Fruit fly (Drosophila melanogaster) whole organism, adult: ENCODE data around the gene CG8064.

Source experiments
- CG11617 ChIP-seq: fragments of 200-800 bp; sonication (Bioruptor generic); optimal IDR thresholded peaks from 2 replicates; lab custom pipeline; 2017; ENCODE audit warnings: mild to moderate bottlenecking, missing biosample characterization, missing genetic modification reagents, missing genetic modification characterization
- CG12768 ChIP-seq: fragments of 200-800 bp; sonication (Bioruptor generic); optimal IDR thresholded peaks from 2 replicates; lab custom pipeline; 2017; ENCODE audit warnings: missing biosample characterization, missing genetic modification characterization, mild to moderate bottlenecking, moderate library complexity, missing genetic modification reagents
- CG14711 ChIP-seq: fragments of 200-800 bp; sonication (Bioruptor generic); optimal IDR thresholded peaks from 2 replicates; lab custom pipeline; 2018; ENCODE audit warnings: missing biosample characterization, mild to moderate bottlenecking, missing genetic modification characterization, moderate library complexity
- CG1620 ChIP-seq: fragments of 200-800 bp; sonication (Bioruptor generic); optimal IDR thresholded peaks from 2 replicates; lab custom pipeline; 2016; ENCODE audit warnings: missing biosample characterization, missing genetic modification characterization
- CG33017 ChIP-seq: fragments of 200-800 bp; sonication (Bioruptor generic); optimal IDR thresholded peaks from 2 replicates; lab custom pipeline; 2018; ENCODE audit warnings: missing biosample characterization, mild to moderate bottlenecking, missing genetic modification characterization, moderate library complexity
- CG5204 ChIP-seq: fragments of 200-800 bp; sonication (Bioruptor generic); optimal IDR thresholded peaks from 2 replicates; lab custom pipeline; 2016; ENCODE audit warnings: missing biosample characterization, missing genetic modification characterization
- CG7045 ChIP-seq: fragments of 200-800 bp; sonication (Bioruptor generic); optimal IDR thresholded peaks from 2 replicates; lab custom pipeline; 2017; ENCODE audit warnings: missing biosample characterization, mild to moderate bottlenecking, missing genetic modification characterization
- CG7101 ChIP-seq: fragments of 200-800 bp; sonication (Bioruptor generic); optimal IDR thresholded peaks from 2 replicates; lab custom pipeline; 2018; ENCODE audit warnings: missing biosample characterization, mild to moderate bottlenecking, missing genetic modification characterization, moderate library complexity
- Clk ChIP-seq: fragments of 200-800 bp; sonication (Bioruptor generic); optimal IDR thresholded peaks from 2 replicates; lab custom pipeline; 2017; ENCODE audit warnings: missing biosample characterization, missing genetic modification characterization
- Crg-1 ChIP-seq: fragments of 200-800 bp; sonication (Bioruptor generic); optimal IDR thresholded peaks from 2 replicates; lab custom pipeline; 2016; ENCODE audit warnings: missing biosample characterization, missing genetic modification characterization
- Hr96 ChIP-seq: fragments of 200-800 bp; sonication (Bioruptor generic); optimal IDR thresholded peaks from 2 replicates; lab custom pipeline; 2016; ENCODE audit warnings: missing biosample characterization, missing genetic modification characterization
- Mnt ChIP-seq: fragments of 200-800 bp; sonication (Bioruptor generic); optimal IDR thresholded peaks from 2 replicates; lab custom pipeline; 2016; ENCODE audit warnings: missing biosample characterization, mild to moderate bottlenecking, missing genetic modification characterization
- bab1 ChIP-seq: fragments of 200-800 bp; sonication (Bioruptor generic); optimal IDR thresholded peaks from 3 replicates; lab custom pipeline; 2019; ENCODE audit warnings: missing biosample characterization, mild to moderate bottlenecking, missing genetic modification characterization, moderate library complexity
- cic ChIP-seq: fragments of 200-800 bp; sonication (Bioruptor generic); optimal IDR thresholded peaks from 2 replicates; lab custom pipeline; 2017; ENCODE audit warnings: missing biosample characterization, mild to moderate bottlenecking, missing genetic modification characterization, moderate library complexity
- cnc ChIP-seq, 2 experiments: fragments of >200 bp; optimal IDR thresholded peaks; 2 replicates each; lab custom pipeline; 2017
- kay ChIP-seq: fragments of 200-800 bp; sonication (Bioruptor generic); peaks from one replicate; lab custom pipeline; 2016; ENCODE audit warnings: missing biosample characterization, missing genetic modification characterization, borderline replicate concordance
- ovo ChIP-seq: fragments of 200-800 bp; sonication (Bioruptor generic); optimal IDR thresholded peaks from 2 replicates; lab custom pipeline; 2016; ENCODE audit warnings: missing biosample characterization, missing genetic modification characterization
- pad ChIP-seq: fragments of 200-800 bp; sonication (Bioruptor generic); optimal IDR thresholded peaks from 3 replicates; lab custom pipeline; 2017; ENCODE audit warnings: missing biosample characterization, missing genetic modification characterization, mild to moderate bottlenecking, moderate library complexity, missing genetic modification reagents
- tj ChIP-seq: fragments of 200-800 bp; sonication (Bioruptor generic); optimal IDR thresholded peaks from 3 replicates; lab custom pipeline; 2017; ENCODE audit warnings: missing biosample characterization, mild to moderate bottlenecking, missing genetic modification characterization, moderate library complexity
- toe ChIP-seq: fragments of 200-800 bp; sonication (Bioruptor generic); optimal IDR thresholded peaks from 2 replicates; lab custom pipeline; 2016; ENCODE audit warnings: missing biosample characterization, missing genetic modification characterization

CG8064 gene

dm6 chr3R:18244171-18245043, 39.1 kb upstream of the CG8064 start:
- TF ChIP-seq cic (GFP tag; lab: Kevin White, UChicago) (peak; percentile 82), tj (GFP tag; lab: Kevin White, UChicago) (peak; percentile 75), CG7045 (GFP tag; lab: Kevin White, UChicago) (peak; percentile 36), CG12768 (GFP tag; lab: Kevin White, UChicago) (peak; percentile 55), kay (no peak), CG1620 (peak; percentile 29), CG11617 (GFP tag; lab: Kevin White, UChicago) (peak; percentile 20), CG14711 (tag; lab: Kevin White, UChicago) (no peak), pad (GFP tag; lab: Kevin White, UChicago) (peak; percentile 82), bab1 (GFP tag; lab: Kevin White, UChicago) (peak; percentile 6), toe (GFP tag; lab: Kevin White, UChicago) (no peak), Crg-1 (GFP tag; lab: Kevin White, UChicago) (peak; percentile 53), Mnt (GFP tag; lab: Kevin White, UChicago) (peak; percentile 52), cnc (optimal IDR thresholded peaks at IDR 0.05; lab: Kevin White, UChicago) (no peak), Hr96 (GFP tag; lab: Kevin White, UChicago) (peak; percentile 33), CG7101 (no peak)

DNA sequence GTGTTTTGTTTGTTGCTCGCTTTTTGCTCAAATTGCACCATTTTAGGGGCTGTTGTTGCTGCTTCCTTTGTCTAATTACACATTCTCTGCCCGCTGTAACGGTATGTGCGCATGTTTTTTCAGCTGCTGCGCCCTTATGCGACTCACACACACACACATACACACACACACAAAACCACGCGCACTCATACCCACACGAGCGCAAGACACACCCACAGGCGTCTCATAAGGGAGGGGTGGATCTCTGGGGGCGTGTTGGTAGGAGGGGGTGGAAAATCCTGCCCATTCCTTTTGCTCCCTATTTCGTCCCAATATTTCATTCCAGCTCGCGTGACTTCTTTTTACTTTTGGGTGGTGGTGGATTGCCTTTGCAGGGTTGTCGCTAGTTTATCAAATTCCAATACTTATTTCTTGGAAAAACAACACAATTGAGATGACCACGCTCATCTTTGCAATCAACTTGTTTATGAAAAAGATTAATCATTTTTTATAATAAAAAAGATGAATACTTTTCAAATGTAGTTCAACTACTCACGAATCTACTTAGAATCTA, 38.3 kb upstream of the CG8064 start:
- TF ChIP-seq CG14711 (tag; lab: Kevin White, UChicago) (peak; percentile 80), CG33017 (tag; lab: Kevin White, UChicago) (no peak), CG12768 (GFP tag; lab: Kevin White, UChicago) (no peak), Clk (GFP tag; lab: Kevin White, UChicago) (no peak), Hr96 (GFP tag; lab: Kevin White, UChicago) (no peak), ovo (GFP tag; lab: Kevin White, UChicago) (peak; percentile 73), kay (peak; percentile 73)

DNA sequence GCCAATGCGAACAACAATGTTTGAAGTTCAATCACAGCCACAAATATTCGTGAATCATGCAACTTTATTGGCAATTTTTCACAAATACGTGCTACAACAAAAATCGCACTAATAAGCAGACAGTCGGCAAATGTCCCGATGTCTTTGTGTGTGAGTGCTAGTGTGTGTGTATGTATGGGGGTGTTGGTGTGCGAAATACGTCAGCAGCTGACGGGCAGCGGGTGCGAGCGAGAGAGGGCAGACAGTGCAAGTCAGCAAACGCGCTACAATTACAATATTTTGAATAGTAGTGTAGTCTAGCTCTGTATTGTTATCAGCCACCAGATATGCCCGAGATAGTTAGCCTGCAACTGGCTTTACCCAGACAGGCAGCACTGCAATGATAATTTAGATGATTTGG, 37.4 kb upstream of the CG8064 start:
- TF ChIP-seq cnc (optimal IDR thresholded peaks at IDR 0.05; lab: Kevin White, UChicago) (peak in 1 of 2 experiments; percentile 83), cic (GFP tag; lab: Kevin White, UChicago) (peak; percentile 84), bab1 (GFP tag; lab: Kevin White, UChicago) (peak; percentile 19), Clk (GFP tag; lab: Kevin White, UChicago) (no peak), CG12768 (GFP tag; lab: Kevin White, UChicago) (peak; percentile 68), CG1620 (no peak), Hr96 (GFP tag; lab: Kevin White, UChicago) (no peak), tj (GFP tag; lab: Kevin White, UChicago) (peak; percentile 95)

- no peak for TF ChIP-seq toe (GFP tag; lab: Kevin White, UChicago)
- TF ChIP-seq tj (GFP tag; lab: Kevin White, UChicago), result peak; percentile 46
- TF ChIP-seq pad (GFP tag; lab: Kevin White, UChicago), result peak; percentile 19
- TF ChIP-seq ovo (GFP tag; lab: Kevin White, UChicago), result peak; percentile 43
Measured at dm6 chr3R:18249268-18249667, 34.2 kb upstream of the CG8064 start.

DNA sequence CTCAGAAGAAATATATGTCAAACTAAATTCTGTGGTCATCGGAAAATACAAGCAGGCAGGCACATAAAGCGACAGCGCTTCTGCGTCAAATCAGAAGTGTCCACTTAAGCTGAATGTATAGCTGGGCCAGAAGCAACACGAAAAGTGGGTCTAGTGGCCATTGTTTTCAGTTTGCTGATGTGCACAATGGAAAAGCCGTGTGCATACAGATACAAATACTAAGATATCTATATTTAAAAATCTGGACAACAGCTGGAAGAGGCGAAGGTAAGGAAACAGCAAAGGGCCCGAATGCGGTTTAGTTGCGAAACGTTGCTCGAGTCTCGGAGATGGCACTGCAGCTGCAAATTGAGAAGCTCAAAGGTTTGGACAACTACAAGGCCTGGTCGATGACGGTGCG, 32.6 kb upstream of the CG8064 start, which contains the start of gene CG18598:
CG18598 (plus strand) TSS at position 301 of the 400 bp plus-strand sequence.
- TF ChIP-seq toe (GFP tag; lab: Kevin White, UChicago) (no peak), tj (GFP tag; lab: Kevin White, UChicago) (peak; percentile 26)

DNA sequence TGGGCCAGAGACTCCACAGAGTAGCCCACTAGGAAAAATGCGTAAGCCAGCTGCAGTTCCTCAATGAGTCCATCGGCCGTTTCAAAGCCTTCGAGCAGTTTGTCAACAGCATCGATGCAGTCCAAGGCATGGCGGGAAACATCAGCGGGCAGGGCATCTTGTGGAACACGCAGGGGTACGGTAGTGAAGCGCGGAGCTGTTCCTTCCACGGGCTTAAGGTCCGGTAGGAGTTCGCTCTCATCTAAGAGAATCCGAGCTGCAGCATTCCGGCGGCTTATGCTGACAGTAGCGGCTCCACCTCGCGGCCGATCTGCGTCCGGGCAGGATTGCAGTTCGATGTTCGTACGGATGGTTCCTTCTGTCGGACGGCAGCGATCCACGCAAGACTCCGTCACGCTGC, 31.6 kb upstream of the CG8064 start:
- no peak for TF ChIP-seq cic (GFP tag; lab: Kevin White, UChicago)

DNA sequence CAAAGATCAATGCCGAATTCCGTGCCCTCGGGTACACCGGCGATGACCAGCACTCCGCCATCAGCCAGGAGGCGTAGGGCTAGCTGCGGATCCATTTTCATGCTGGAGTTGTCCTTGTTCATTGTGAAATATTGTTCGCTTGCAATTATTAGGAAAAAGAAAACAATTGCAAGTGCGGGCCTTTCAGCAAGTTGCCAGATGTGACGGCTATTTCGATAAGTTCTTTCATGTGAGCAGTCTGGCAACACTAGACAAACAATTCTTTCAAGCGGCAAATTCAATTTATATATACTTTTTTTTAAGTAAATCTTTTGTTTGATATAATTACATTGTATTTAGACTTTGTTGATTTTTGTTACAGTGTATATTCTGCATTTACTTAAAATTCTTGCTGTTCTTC, 30.9 kb upstream of the CG8064 start, which contains the start of gene CG12320:
CG12320 (minus strand) TSS at position 157 of the 400 bp plus-strand sequence.
- TF ChIP-seq cic (GFP tag; lab: Kevin White, UChicago) (no peak), CG5204 (no peak), bab1 (GFP tag; lab: Kevin White, UChicago) (peak; percentile 45)
